Fruit fly (Drosophila melanogaster) whole organism, embryonic: ENCODE measurements around the gene CG33490.

Source experiments
- Bgb ChIP-seq: fragments of 200-800 bp; sonication (Bioruptor generic); IDR thresholded peaks from 2 replicates; pipeline ENCODE4 v1.3.6; 2022; ENCODE audit warnings: missing biosample characterization, missing genetic modification characterization; ENCODE audit not compliant: partially characterized antibody
- CG10959 ChIP-seq: fragments of 200-800 bp; sonication (Bioruptor generic); IDR thresholded peaks from 2 replicates; pipeline ENCODE4 v1.3.6; 2022; ENCODE audit warnings: missing biosample characterization, missing genetic modification characterization
- CG11398 ChIP-seq: fragments of 200-800 bp; sonication (Bioruptor generic); optimal IDR thresholded peaks from 2 replicates; lab custom pipeline; 2016; ENCODE audit warnings: missing biosample characterization, missing genetic modification characterization
- CG11723 ChIP-seq: fragments of 200-800 bp; sonication (Bioruptor generic); optimal IDR thresholded peaks from 2 replicates; lab custom pipeline; 2017; ENCODE audit warnings: missing biosample characterization, mild to moderate bottlenecking, missing genetic modification characterization
- CG12155 ChIP-seq: fragments of 200-800 bp; sonication (Bioruptor generic); optimal IDR thresholded peaks from 3 replicates; lab custom pipeline; 2016; ENCODE audit warnings: missing biosample characterization, missing genetic modification characterization
- CG14710 ChIP-seq: fragments of 200-800 bp; sonication (Bioruptor generic); optimal IDR thresholded peaks from 3 replicates; lab custom pipeline; 2019; ENCODE audit warnings: missing biosample characterization, mild to moderate bottlenecking, missing genetic modification characterization, moderate library complexity
- CG15269 ChIP-seq: fragments of 200-800 bp; sonication (Bioruptor generic); optimal IDR thresholded peaks from 2 replicates; lab custom pipeline; 2018; ENCODE audit warnings: missing biosample characterization, mild to moderate bottlenecking, missing genetic modification characterization, moderate library complexity
- CG3838 ChIP-seq: fragments of 200-800 bp; sonication (Bioruptor generic); optimal IDR thresholded peaks from 3 replicates; lab custom pipeline; 2016; ENCODE audit warnings: missing biosample characterization, missing genetic modification characterization
- CG3995 ChIP-seq: fragments of 200-800 bp; sonication (Bioruptor generic); optimal IDR thresholded peaks from 3 replicates; lab custom pipeline; 2016; ENCODE audit warnings: missing biosample characterization, missing genetic modification characterization
- CG42726 ChIP-seq: fragments of 200-800 bp; sonication (Bioruptor generic); IDR thresholded peaks from 2 replicates; pipeline ENCODE4 v1.3.6; 2022; ENCODE audit warnings: missing biosample characterization, missing genetic modification characterization; ENCODE audit not compliant: partially characterized antibody
- CG4730 ChIP-seq: fragments of 200-800 bp; sonication (Bioruptor generic); IDR thresholded peaks from 2 replicates; pipeline ENCODE4 v1.3.6; 2022; ENCODE audit warnings: missing biosample characterization, missing genetic modification characterization
- CG5180 ChIP-seq: fragments of 200-800 bp; sonication (Bioruptor generic); optimal IDR thresholded peaks from 3 replicates; lab custom pipeline; 2017; ENCODE audit warnings: missing biosample characterization, missing genetic modification characterization, mild to moderate bottlenecking, moderate library complexity, missing genetic modification reagents
- CG6272 ChIP-seq: fragments of 200-800 bp; sonication (Bioruptor generic); IDR thresholded peaks from 2 replicates; pipeline ENCODE4 v1.3.6; 2022; ENCODE audit warnings: missing biosample characterization, missing genetic modification characterization
- CG7928 ChIP-seq: fragments of 200-800 bp; sonication (Bioruptor generic); optimal IDR thresholded peaks from 2 replicates; lab custom pipeline; 2017; ENCODE audit warnings: missing biosample characterization, mild to moderate bottlenecking, missing genetic modification characterization
- CG8944 ChIP-seq: fragments of 200-800 bp; sonication (Bioruptor generic); optimal IDR thresholded peaks from 3 replicates; lab custom pipeline; 2016; ENCODE audit warnings: missing biosample characterization, missing genetic modification characterization
- CG9437 ChIP-seq: fragments of 200-800 bp; sonication (Bioruptor generic); optimal IDR thresholded peaks from 2 replicates; lab custom pipeline; 2018; ENCODE audit warnings: missing biosample characterization, mild to moderate bottlenecking, missing genetic modification characterization
- CG9932 ChIP-seq: fragments of 200-800 bp; sonication (Bioruptor generic); IDR thresholded peaks from 2 replicates; pipeline ENCODE4 v1.3.6; 2022; ENCODE audit warnings: missing biosample characterization, missing genetic modification characterization
- D19A ChIP-seq: fragments of 200-800 bp; optimal IDR thresholded peaks from 3 replicates; lab custom pipeline; 2019; ENCODE audit warnings: missing biosample characterization, mild to moderate bottlenecking, missing genetic modification characterization, moderate library complexity
- Dp ChIP-seq: fragments of 200-800 bp; sonication (Bioruptor generic); optimal IDR thresholded peaks from 2 replicates; lab custom pipeline; 2018; ENCODE audit warnings: missing biosample characterization, mild to moderate bottlenecking, missing genetic modification characterization, moderate library complexity
- E2f2 ChIP-seq: fragments of 200-800 bp; sonication (Bioruptor generic); IDR thresholded peaks from 2 replicates; pipeline ENCODE4 v1.3.6; 2022; ENCODE audit warnings: missing biosample characterization, missing genetic modification characterization
- Ets97D ChIP-seq: fragments of 200-800 bp; sonication (Bioruptor generic); optimal IDR thresholded peaks from 3 replicates; lab custom pipeline; 2016; ENCODE audit warnings: missing biosample characterization, missing genetic modification characterization
- H2.0 ChIP-seq: fragments of 200-800 bp; sonication (Bioruptor generic); IDR thresholded peaks from 2 replicates; pipeline ENCODE4 v1.3.6; 2022; ENCODE audit warnings: missing biosample characterization, missing genetic modification characterization
- Mad ChIP-seq: fragments of 200-800 bp; sonication (Bioruptor generic); optimal IDR thresholded peaks from 2 replicates; lab custom pipeline; 2016; ENCODE audit warnings: missing biosample characterization, missing genetic modification characterization
- Max ChIP-seq: fragments of 200-800 bp; sonication (Bioruptor generic); optimal IDR thresholded peaks from 2 replicates; lab custom pipeline; 2016; ENCODE audit warnings: missing biosample characterization, mild to moderate bottlenecking, missing genetic modification characterization
- NC2β ChIP-seq: fragments of 200-800 bp; sonication (Bioruptor generic); optimal IDR thresholded peaks from 2 replicates; lab custom pipeline; 2016; ENCODE audit warnings: missing biosample characterization, missing genetic modification characterization
- Opbp ChIP-seq: fragments of 200-800 bp; sonication (Bioruptor generic); IDR thresholded peaks from 3 replicates; pipeline ENCODE4 v1.3.6; 2022; ENCODE audit warnings: missing biosample characterization, missing genetic modification characterization; ENCODE audit not compliant: partially characterized antibody
- Scr ChIP-seq: fragments of 200-800 bp; sonication (Bioruptor generic); IDR thresholded peaks from 2 replicates; pipeline ENCODE4 v1.3.6; 2022; ENCODE audit warnings: missing biosample characterization, missing genetic modification characterization; ENCODE audit not compliant: partially characterized antibody
- Side ChIP-seq: fragments of 200-800 bp; sonication (Bioruptor generic); optimal IDR thresholded peaks from 2 replicates; lab custom pipeline; 2016; ENCODE audit warnings: missing biosample characterization, missing genetic modification characterization
- Sry-β ChIP-seq: fragments of 200-800 bp; sonication (Bioruptor generic); optimal IDR thresholded peaks from 2 replicates; lab custom pipeline; 2018; ENCODE audit warnings: missing biosample characterization, mild to moderate bottlenecking, missing genetic modification characterization, moderate library complexity
- Stat92E ChIP-seq, 3 experiments: fragments of >200 bp in 2 of 3; fragments of 200-800 bp in 1 of 3; sonication (Bioruptor generic) in 1 of 3; optimal IDR thresholded peaks; 2 replicates each; lab custom pipeline; 2017 to 2019; ENCODE audit warnings: missing biosample characterization in 3 of 3, missing genetic modification characterization in 3 of 3, mild to moderate bottlenecking in 1 of 3, moderate library complexity in 1 of 3
- Xrp1 ChIP-seq: fragments of 200-800 bp; sonication (Bioruptor generic); IDR thresholded peaks from 2 replicates; pipeline ENCODE4 v1.3.6; 2022; ENCODE audit warnings: missing biosample characterization, missing genetic modification characterization
- bbx ChIP-seq: fragments of 200-800 bp; sonication (Bioruptor generic); IDR thresholded peaks from 2 replicates; pipeline ENCODE4 v1.3.6; 2022; ENCODE audit warnings: missing biosample characterization, missing genetic modification characterization; ENCODE audit not compliant: partially characterized antibody
- cato ChIP-seq: fragments of 200-800 bp; sonication (Bioruptor generic); optimal IDR thresholded peaks from 2 replicates; lab custom pipeline; 2016; ENCODE audit warnings: missing biosample characterization, missing genetic modification characterization, borderline replicate concordance
- chm ChIP-seq: fragments of 200-800 bp; sonication (Bioruptor generic); IDR thresholded peaks from 2 replicates; pipeline ENCODE4 v1.3.6; 2022; ENCODE audit warnings: missing biosample characterization, missing genetic modification characterization
- disco-r ChIP-seq: fragments of 200-800 bp; sonication (Bioruptor generic); optimal IDR thresholded peaks from 2 replicates; lab custom pipeline; 2016; ENCODE audit warnings: missing biosample characterization, missing genetic modification characterization
- exex ChIP-seq: fragments of 200-800 bp; sonication (Bioruptor generic); optimal IDR thresholded peaks from 4 replicates; lab custom pipeline; 2018; ENCODE audit warnings: missing biosample characterization, mild to moderate bottlenecking, missing genetic modification characterization, moderate library complexity
- gcm ChIP-seq: fragments of 200-800 bp; sonication (Bioruptor generic); optimal IDR thresholded peaks from 2 replicates; lab custom pipeline; 2019; ENCODE audit warnings: missing biosample characterization, mild to moderate bottlenecking, missing genetic modification characterization, moderate library complexity
- insv ChIP-seq, 2 experiments: fragments of 200-800 bp; sonication (Bioruptor generic); optimal IDR thresholded peaks; 3 replicates each; lab custom pipeline; 2016 to 2018; ENCODE audit warnings: missing biosample characterization in 2 of 2, missing genetic modification characterization in 2 of 2
- lola ChIP-seq, 3 experiments: fragments of >200 bp in 2 of 3; fragments of 200-800 bp in 1 of 3; sonication (Bioruptor generic) in 1 of 3; optimal IDR thresholded peaks; 2 replicates each; lab custom pipeline; 2017 to 2019; ENCODE audit warnings: missing biosample characterization in 3 of 3, missing genetic modification characterization in 3 of 3, mild to moderate bottlenecking in 1 of 3, moderate library complexity in 1 of 3
- nom ChIP-seq: fragments of 200-800 bp; sonication (Bioruptor generic); optimal IDR thresholded peaks from 2 replicates; lab custom pipeline; 2017; ENCODE audit warnings: missing biosample characterization, missing genetic modification characterization, mild to moderate bottlenecking, moderate library complexity, missing genetic modification reagents
- p53 ChIP-seq: fragments of 200-800 bp; sonication (Bioruptor generic); optimal IDR thresholded peaks from 2 replicates; lab custom pipeline; 2016; ENCODE audit warnings: missing biosample characterization, missing genetic modification characterization
- phol ChIP-seq: fragments of 200-800 bp; sonication (Bioruptor generic); optimal IDR thresholded peaks from 3 replicates; lab custom pipeline; 2018; ENCODE audit warnings: missing biosample characterization, mild to moderate bottlenecking, missing genetic modification characterization, moderate library complexity
- pita ChIP-seq: fragments of 200-800 bp; sonication (Bioruptor generic); optimal IDR thresholded peaks from 2 replicates; lab custom pipeline; 2017; ENCODE audit warnings: missing biosample characterization, mild to moderate bottlenecking, missing genetic modification characterization
- sd ChIP-seq: fragments of 200-800 bp; sonication (Bioruptor generic); optimal IDR thresholded peaks from 3 replicates; lab custom pipeline; 2018; ENCODE audit warnings: missing biosample characterization, mild to moderate bottlenecking, missing genetic modification characterization, moderate library complexity
- sens ChIP-seq: fragments of 200-800 bp; sonication (Bioruptor generic); peaks from one replicate; lab custom pipeline; 2016; ENCODE audit warnings: missing biosample characterization, missing genetic modification characterization
- seq ChIP-seq: fragments of 200-800 bp; sonication (Bioruptor generic); IDR thresholded peaks from 2 replicates; pipeline ENCODE4 v1.3.6; 2022; ENCODE audit warnings: missing biosample characterization, missing genetic modification characterization
- stwl ChIP-seq: fragments of 200-800 bp; sonication (Bioruptor generic); optimal IDR thresholded peaks from 3 replicates; lab custom pipeline; 2018; ENCODE audit warnings: missing biosample characterization, mild to moderate bottlenecking, missing genetic modification characterization, moderate library complexity
- usp ChIP-seq: fragments of >200 bp; optimal IDR thresholded peaks from 2 replicates; lab custom pipeline; 2017; ENCODE audit warnings: missing biosample characterization, missing genetic modification characterization
- zf30C ChIP-seq: fragments of 200-800 bp; sonication (Bioruptor generic); optimal IDR thresholded peaks from 3 replicates; lab custom pipeline; 2018; ENCODE audit warnings: missing biosample characterization, mild to moderate bottlenecking, missing genetic modification characterization
- zfh1 ChIP-seq: fragments of 200-800 bp; sonication (Bioruptor generic); IDR thresholded peaks from 3 replicates; pipeline ENCODE4 v1.3.6; 2022; ENCODE audit warnings: missing biosample characterization, missing genetic modification characterization

The CG33490 gene

DNA sequence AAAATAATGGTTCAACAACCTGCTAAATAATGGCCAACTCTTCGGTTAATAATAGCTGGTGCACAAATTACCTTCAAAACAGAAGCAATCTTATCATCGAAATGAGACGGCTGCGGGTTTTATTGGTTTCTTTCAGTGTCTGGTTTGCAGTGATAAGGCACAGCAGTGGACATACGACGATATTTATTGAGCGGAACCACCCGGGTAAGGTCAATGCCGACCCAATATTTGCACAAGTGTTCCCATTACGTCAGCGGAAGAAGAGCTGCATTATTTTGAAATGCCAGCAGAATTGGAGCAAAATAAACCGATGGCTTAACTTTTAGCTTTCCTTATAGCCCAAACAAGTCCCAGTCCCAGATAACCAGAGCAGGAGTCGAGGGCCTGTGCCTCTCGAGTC lies 48.7 kb downstream of the CG33490 start:
- 0 out of 2 replicates have a peak, but pooled peaks have one; percentile 26 for TF ChIP-seq Xrp1
- no peak for TF ChIP-seq CG9932
- TF ChIP-seq CG11398: no peak
- peak; percentile 26 for TF ChIP-seq sens
- TF ChIP-seq cato: no peak
- TF ChIP-seq gcm (GFP tag; lab: Kevin White, UChicago): no peak
- TF ChIP-seq CG11723 (GFP tag; lab: Kevin White, UChicago): no peak
- no peak for TF ChIP-seq usp (GFP tag; lab: Kevin White, UChicago)
- no peak for TF ChIP-seq CG8944 (GFP tag; lab: Kevin White, UChicago)
- no peak for TF ChIP-seq CG3838 (GFP tag; lab: Kevin White, UChicago)
- no peak for TF ChIP-seq CG9437 (GFP tag; lab: Kevin White, UChicago)
- 0 out of 3 replicates have a peak, but pooled peaks have one; percentile 6 for TF ChIP-seq zfh1 (GFP tag; lab: Robert Waterston, UW)
- TF ChIP-seq seq (GFP tag; lab: Robert Waterston, UW): no peak
- no peak for TF ChIP-seq disco-r (GFP tag; lab: Kevin White, UChicago)
- TF ChIP-seq exex (tag; lab: Kevin White, UChicago): peak; percentile 22
- no peak for TF ChIP-seq Sry-β
- TF ChIP-seq insv (GFP tag; optimal IDR thresholded peaks at IDR 0.05; lab: Kevin White, UChicago): no peak
- no peak for TF ChIP-seq CG5180 (GFP tag; lab: Kevin White, UChicago)
- TF ChIP-seq CG7928: no peak
- no peak for TF ChIP-seq Ets97D (GFP tag; lab: Kevin White, UChicago)
- TF ChIP-seq Side (GFP tag; lab: Kevin White, UChicago): no peak

DNA sequence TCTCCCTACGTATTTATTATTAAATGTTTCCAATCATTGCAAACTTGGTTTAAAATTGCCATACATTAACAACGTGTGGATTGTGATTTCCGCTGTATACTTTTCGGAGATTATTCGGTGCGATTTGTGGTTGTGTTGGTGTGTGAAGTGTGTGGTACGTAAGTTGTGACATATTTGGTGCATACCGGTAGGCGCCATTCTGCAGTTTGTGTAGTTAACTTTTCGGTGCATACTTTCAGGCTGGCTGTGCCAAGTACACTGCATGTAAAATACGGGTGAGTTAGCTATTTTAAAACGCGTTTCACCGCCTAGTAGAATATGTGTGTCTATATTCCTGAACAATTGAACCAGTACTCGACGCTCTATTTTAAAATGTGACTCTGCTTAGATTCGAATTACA lies 51.2 kb downstream of the CG33490 start:
- TF ChIP-seq Dp (GFP tag; lab: Kevin White, UChicago) (peak; percentile 19), bbx (peak; percentile 71), CG12155 (GFP tag; lab: Kevin White, UChicago) (no peak), chm (GFP tag; lab: Robert Waterston, UW) (no peak), Opbp (GFP tag; lab: Robert Waterston, UW) (peak; percentile 65), sd (tag; lab: Kevin White, UChicago) (peak; percentile 10), Stat92E (GFP tag; optimal IDR thresholded peaks at IDR 0.05; lab: Kevin White, UChicago) (peak in 1 of 3 experiments; percentile 22), zf30C (peak; percentile 49), Bgb (peak; percentile 78), CG10959 (GFP tag; lab: Robert Waterston, UW) (no peak), CG6272 (GFP tag; lab: Robert Waterston, UW) (no peak), stwl (peak; percentile 60), CG3995 (GFP tag; lab: Kevin White, UChicago) (no peak), Mad (GFP tag; lab: Kevin White, UChicago) (no peak), Max (GFP tag; lab: Kevin White, UChicago) (no peak), CG4730 (GFP tag; lab: Robert Waterston, UW) (no peak), NC2β (GFP tag; lab: Kevin White, UChicago) (no peak), pita (peak; percentile 36), Scr (GFP tag; lab: Robert Waterston, UW) (0 out of 2 replicates have a peak, but pooled peaks have one; percentile 33), D19A (tag; lab: Kevin White, UChicago) (peak; percentile 50), lola (GFP tag; optimal IDR thresholded peaks at IDR 0.05; lab: Kevin White, UChicago) (peak in 1 of 3 experiments; percentile 63), CG42726 (GFP tag; lab: Robert Waterston, UW) (peak; percentile 78), nom (no peak), H2.0 (GFP tag; lab: Robert Waterston, UW) (0 out of 2 replicates have a peak, but pooled peaks have one; percentile 19), E2f2 (GFP tag; lab: Robert Waterston, UW) (peak; percentile 48; the same call in 1 of the 2 replicates), phol (no peak), CG14710 (tag; lab: Kevin White, UChicago) (peak; percentile 7), p53 (GFP tag; lab: Kevin White, UChicago) (no peak), CG15269 (tag; lab: Kevin White, UChicago) (no peak)
